Fruit fly (Drosophila melanogaster) whole organism, embryonic: ENCODE measurements around the gene CG6163.

Experiments used
- Asciz ChIP-seq: fragments of 200-800 bp; sonication (Bioruptor generic); optimal IDR thresholded peaks from 2 replicates; lab custom pipeline; 2017; ENCODE audit warnings: missing biosample characterization, mild to moderate bottlenecking, missing genetic modification characterization, missing genetic modification reagents
- Atf3 ChIP-seq: fragments of 200-800 bp; sonication (Bioruptor generic); optimal IDR thresholded peaks from 3 replicates; lab custom pipeline; 2016; ENCODE audit warnings: missing biosample characterization, missing genetic modification characterization
- Awh ChIP-seq: fragments of 200-800 bp; sonication (Bioruptor generic); IDR thresholded peaks from 2 replicates; pipeline ENCODE4, ENCODE4 v1.3.6; 2022; ENCODE audit warnings: missing biosample characterization, missing genetic modification characterization
- CG10147 ChIP-seq: fragments of 200-800 bp; sonication (Bioruptor generic); optimal IDR thresholded peaks from 2 replicates; lab custom pipeline; 2019; ENCODE audit warnings: missing biosample characterization, mild to moderate bottlenecking, missing genetic modification characterization, moderate library complexity
- CG10565 ChIP-seq: fragments of 200-800 bp; sonication (Bioruptor generic); optimal IDR thresholded peaks from 3 replicates; lab custom pipeline; 2016; ENCODE audit warnings: missing biosample characterization, mild to moderate bottlenecking, missing genetic modification characterization
- CG11560 ChIP-seq: fragments of 200-800 bp; sonication (Bioruptor generic); IDR thresholded peaks from 3 replicates; pipeline ENCODE4 v1.3.6; 2022; ENCODE audit warnings: missing biosample characterization, missing genetic modification characterization
- CG11696 ChIP-seq: fragments of 200-800 bp; sonication (Bioruptor generic); IDR thresholded peaks from 2 replicates; pipeline ENCODE4 v1.3.6; 2022; ENCODE audit warnings: missing biosample characterization, missing genetic modification characterization
- CG13775 ChIP-seq: fragments of 200-800 bp; sonication (Bioruptor generic); optimal IDR thresholded peaks from 3 replicates; lab custom pipeline; 2017; ENCODE audit warnings: missing biosample characterization, mild to moderate bottlenecking, missing genetic modification characterization
- CG17385 ChIP-seq: fragments of 200-800 bp; sonication (Bioruptor generic); optimal IDR thresholded peaks from 3 replicates; lab custom pipeline; 2018; ENCODE audit warnings: missing biosample characterization, mild to moderate bottlenecking, missing genetic modification characterization
- CG17829 ChIP-seq: fragments of 200-800 bp; optimal IDR thresholded peaks from 2 replicates; lab custom pipeline; 2019; ENCODE audit warnings: missing biosample characterization, mild to moderate bottlenecking, missing genetic modification characterization, moderate library complexity
- CG18262 ChIP-seq: fragments of 200-800 bp; optimal IDR thresholded peaks from 3 replicates; lab custom pipeline; 2019; ENCODE audit warnings: missing biosample characterization, mild to moderate bottlenecking, missing genetic modification characterization, moderate library complexity
- CG18599 ChIP-seq: fragments of 200-800 bp; sonication (Bioruptor generic); optimal IDR thresholded peaks from 3 replicates; lab custom pipeline; 2017; ENCODE audit warnings: missing biosample characterization, missing genetic modification characterization, mild to moderate bottlenecking, moderate library complexity, missing genetic modification reagents
- CG18619 ChIP-seq: fragments of 200-800 bp; sonication (Bioruptor generic); optimal IDR thresholded peaks from 3 replicates; lab custom pipeline; 2017; ENCODE audit warnings: missing biosample characterization, mild to moderate bottlenecking, missing genetic modification characterization
- CG3281 ChIP-seq: fragments of 200-800 bp; sonication (Bioruptor generic); optimal IDR thresholded peaks from 3 replicates; lab custom pipeline; 2017; ENCODE audit warnings: missing biosample characterization, mild to moderate bottlenecking, missing genetic modification characterization
- CG4360 ChIP-seq: fragments of 200-800 bp; sonication (Bioruptor generic); IDR thresholded peaks from 2 replicates; pipeline ENCODE4 v1.3.6; 2022; ENCODE audit warnings: missing biosample characterization, missing genetic modification characterization
- CG6689 ChIP-seq: fragments of 200-800 bp; sonication (Bioruptor generic); IDR thresholded peaks from 2 replicates; pipeline ENCODE4 v1.3.6; 2022; ENCODE audit warnings: missing biosample characterization, missing genetic modification characterization
- CG6854 ChIP-seq: fragments of 200-800 bp; sonication (Bioruptor generic); optimal IDR thresholded peaks from 3 replicates; lab custom pipeline; 2017; ENCODE audit warnings: missing biosample characterization, mild to moderate bottlenecking, missing genetic modification characterization
- CG7271 ChIP-seq: fragments of 200-800 bp; sonication (Bioruptor generic); optimal IDR thresholded peaks from 2 replicates; lab custom pipeline; 2018; ENCODE audit warnings: missing biosample characterization, mild to moderate bottlenecking, missing genetic modification characterization, moderate library complexity
- CG8924 ChIP-seq: fragments of 200-800 bp; optimal IDR thresholded peaks from 3 replicates; lab custom pipeline; 2019; ENCODE audit warnings: missing biosample characterization, mild to moderate bottlenecking, missing genetic modification characterization, moderate library complexity
- CG9437 ChIP-seq: fragments of 200-800 bp; sonication (Bioruptor generic); optimal IDR thresholded peaks from 2 replicates; lab custom pipeline; 2018; ENCODE audit warnings: missing biosample characterization, mild to moderate bottlenecking, missing genetic modification characterization
- CG9727 ChIP-seq: fragments of 200-800 bp; sonication (Bioruptor generic); optimal IDR thresholded peaks from 3 replicates; lab custom pipeline; 2017; ENCODE audit warnings: missing biosample characterization, mild to moderate bottlenecking, missing genetic modification characterization
- CG9817 ChIP-seq: fragments of 200-800 bp; sonication (Bioruptor generic); optimal IDR thresholded peaks from 2 replicates; lab custom pipeline; 2018; ENCODE audit warnings: missing biosample characterization, mild to moderate bottlenecking, missing genetic modification characterization, moderate library complexity
- Dek ChIP-seq: fragments of 200-800 bp; sonication (Bioruptor generic); optimal IDR thresholded peaks from 3 replicates; lab custom pipeline; 2019; ENCODE audit warnings: missing biosample characterization, mild to moderate bottlenecking, missing genetic modification characterization, moderate library complexity
- Dref ChIP-seq: fragments of 200-800 bp; sonication (Bioruptor generic); IDR thresholded peaks from 2 replicates; pipeline ENCODE4 v1.3.6; 2022; ENCODE audit warnings: missing biosample characterization, missing genetic modification characterization
- HLHmδ ChIP-seq: fragments of 200-800 bp; sonication (Bioruptor generic); optimal IDR thresholded peaks from 2 replicates; lab custom pipeline; 2018; ENCODE audit warnings: missing biosample characterization, mild to moderate bottlenecking, missing genetic modification characterization, moderate library complexity
- Hey ChIP-seq: fragments of 200-800 bp; sonication (Bioruptor generic); optimal IDR thresholded peaks from 3 replicates; lab custom pipeline; 2018; ENCODE audit warnings: missing biosample characterization, mild to moderate bottlenecking, missing genetic modification characterization
- NFAT ChIP-seq: fragments of 200-800 bp; sonication (Bioruptor generic); IDR thresholded peaks from 2 replicates; pipeline ENCODE4 v1.3.6; 2022; ENCODE audit warnings: missing biosample characterization, missing genetic modification characterization
- NfI ChIP-seq: fragments of 200-800 bp; sonication (Bioruptor generic); optimal IDR thresholded peaks from 3 replicates; lab custom pipeline; 2018; ENCODE audit warnings: missing biosample characterization, mild to moderate bottlenecking, missing genetic modification characterization, moderate library complexity
- Oli ChIP-seq: fragments of 200-800 bp; sonication (Bioruptor generic); optimal IDR thresholded peaks from 2 replicates; lab custom pipeline; 2018; ENCODE audit warnings: missing biosample characterization, mild to moderate bottlenecking, missing genetic modification characterization, moderate library complexity
- Poxn ChIP-seq: fragments of 200-800 bp; sonication (Bioruptor generic); IDR thresholded peaks from 2 replicates; pipeline ENCODE4 v1.3.6; 2022; ENCODE audit warnings: missing biosample characterization, missing genetic modification characterization
- Xrp1 ChIP-seq: fragments of 200-800 bp; sonication (Bioruptor generic); IDR thresholded peaks from 2 replicates; pipeline ENCODE4 v1.3.6; 2022; ENCODE audit warnings: missing biosample characterization, missing genetic modification characterization
- bigmax ChIP-seq: fragments of 200-800 bp; sonication (Bioruptor generic); optimal IDR thresholded peaks from 2 replicates; lab custom pipeline; 2018; ENCODE audit warnings: missing biosample characterization, mild to moderate bottlenecking, missing genetic modification characterization
- ci ChIP-seq: fragments of 200-800 bp; sonication (Bioruptor generic); IDR thresholded peaks from 3 replicates; pipeline ENCODE4 v1.3.6; 2022; ENCODE audit warnings: missing biosample characterization, missing genetic modification characterization
- da ChIP-seq: fragments of 200-800 bp; sonication (Bioruptor generic); optimal IDR thresholded peaks from 2 replicates; lab custom pipeline; 2016; ENCODE audit warnings: missing biosample characterization, missing genetic modification characterization
- dmrt11E ChIP-seq: fragments of 200-800 bp; sonication (Bioruptor generic); optimal IDR thresholded peaks from 3 replicates; lab custom pipeline; 2018; ENCODE audit warnings: missing biosample characterization, mild to moderate bottlenecking, missing genetic modification characterization, moderate library complexity
- grau ChIP-seq: fragments of 200-800 bp; optimal IDR thresholded peaks from 3 replicates; lab custom pipeline; 2019; ENCODE audit warnings: missing biosample characterization, mild to moderate bottlenecking, missing genetic modification characterization, moderate library complexity
- hbn ChIP-seq: fragments of 200-800 bp; sonication (Bioruptor generic); IDR thresholded peaks from 2 replicates; pipeline ENCODE4 v1.3.6; 2022; ENCODE audit warnings: missing biosample characterization, missing genetic modification characterization; ENCODE audit not compliant: partially characterized antibody
- ind ChIP-seq: fragments of 200-800 bp; sonication (Bioruptor generic); optimal IDR thresholded peaks from 3 replicates; lab custom pipeline; 2016; ENCODE audit warnings: missing biosample characterization, missing genetic modification characterization
- kah ChIP-seq: fragments of 200-800 bp; sonication (Bioruptor generic); optimal IDR thresholded peaks from 2 replicates; lab custom pipeline; 2018; ENCODE audit warnings: missing biosample characterization, mild to moderate bottlenecking, missing genetic modification characterization
- odd ChIP-seq: fragments of 200-800 bp; sonication (Bioruptor generic); optimal IDR thresholded peaks from 2 replicates; lab custom pipeline; 2017; ENCODE audit warnings: missing biosample characterization, mild to moderate bottlenecking, missing genetic modification characterization
- pita ChIP-seq: fragments of 200-800 bp; sonication (Bioruptor generic); optimal IDR thresholded peaks from 2 replicates; lab custom pipeline; 2017; ENCODE audit warnings: missing biosample characterization, mild to moderate bottlenecking, missing genetic modification characterization
- pros ChIP-seq: fragments of 200-800 bp; sonication (Bioruptor generic); optimal IDR thresholded peaks from 3 replicates; lab custom pipeline; 2019; ENCODE audit warnings: missing biosample characterization, mild to moderate bottlenecking, missing genetic modification characterization, moderate library complexity
- scrt ChIP-seq: fragments of 200-800 bp; sonication (Bioruptor generic); optimal IDR thresholded peaks from 2 replicates; lab custom pipeline; 2018; ENCODE audit warnings: missing biosample characterization, mild to moderate bottlenecking, missing genetic modification characterization, moderate library complexity
- sisA ChIP-seq: fragments of 200-800 bp; sonication (Bioruptor generic); IDR thresholded peaks from 2 replicates; pipeline ENCODE4 v1.3.6; 2022; ENCODE audit warnings: missing biosample characterization, missing genetic modification characterization
- tll ChIP-seq, 2 experiments: fragments of 200-800 bp in 1 of 2; fragments of >200 bp in 1 of 2; sonication (Bioruptor generic) in 1 of 2; optimal IDR thresholded peaks; 2 replicates each; lab custom pipeline; 2017 to 2019; ENCODE audit warnings: missing biosample characterization in 2 of 2, missing genetic modification characterization in 2 of 2, mild to moderate bottlenecking in 1 of 2, moderate library complexity in 1 of 2
- toy ChIP-seq: fragments of 200-800 bp; sonication (Bioruptor generic); IDR thresholded peaks from 2 replicates; pipeline ENCODE4 v1.3.6; 2022; ENCODE audit warnings: missing biosample characterization, missing genetic modification characterization
- trh ChIP-seq: fragments of 200-800 bp; sonication (Bioruptor generic); optimal IDR thresholded peaks from 2 replicates; lab custom pipeline; 2016; ENCODE audit warnings: missing biosample characterization, missing genetic modification characterization
- unpg ChIP-seq: fragments of 200-800 bp; sonication (Bioruptor generic); optimal IDR thresholded peaks from 3 replicates; lab custom pipeline; 2018; ENCODE audit warnings: missing biosample characterization, mild to moderate bottlenecking, missing genetic modification characterization, moderate library complexity
- vvl ChIP-seq: fragments of 200-800 bp; sonication (Bioruptor generic); IDR thresholded peaks from 2 replicates; pipeline ENCODE4 v1.3.6; 2022; ENCODE audit warnings: missing biosample characterization, missing genetic modification characterization

CG6163 gene

dm6 chr3L:11398484-11399088 is 33.9 kb upstream of the CG6163 start (continued):
- TF ChIP-seq CG18619 (GFP tag; lab: Kevin White, UChicago), result peak; percentile 41
- TF ChIP-seq trh (GFP tag; lab: Kevin White, UChicago), result peak; percentile 5
- no peak for TF ChIP-seq Poxn (GFP tag; lab: Robert Waterston, UW)
- TF ChIP-seq CG10565 (GFP tag; lab: Kevin White, UChicago), result no peak
- no peak for TF ChIP-seq pros
- no peak for TF ChIP-seq CG7271 (tag; lab: Kevin White, UChicago)
- TF ChIP-seq pita (GFP tag; lab: Kevin White, UChicago), result no peak
- TF ChIP-seq Asciz (GFP tag; lab: Kevin White, UChicago), result peak; percentile 50
- peak; percentile 31 for TF ChIP-seq odd
- peak; percentile 57 for TF ChIP-seq CG17385
- peak; percentile 3 for TF ChIP-seq Hey (tag; lab: Kevin White, UChicago)
- TF ChIP-seq sisA (GFP tag; lab: Robert Waterston, UW), result 0 out of 2 replicates have a peak, but pooled peaks have one; percentile 28
- peak; percentile 48 for TF ChIP-seq CG10147 (GFP tag; lab: Kevin White, UChicago)
- peak; percentile 46 for TF ChIP-seq Oli (tag; lab: Kevin White, UChicago)
- no peak for TF ChIP-seq CG11560
- TF ChIP-seq scrt (GFP tag; lab: Kevin White, UChicago), result peak; percentile 47
- TF ChIP-seq kah (GFP tag; lab: Kevin White, UChicago), result peak; percentile 15
- peak; percentile 29 for TF ChIP-seq ind (GFP tag; lab: Kevin White, UChicago)
- peak; percentile 86 for TF ChIP-seq CG18262 (tag; lab: Kevin White, UChicago)
- no peak for TF ChIP-seq da (GFP tag; lab: Kevin White, UChicago)
- peak; percentile 60 for TF ChIP-seq CG9437 (GFP tag; lab: Kevin White, UChicago)
- TF ChIP-seq CG8924 (tag; lab: Kevin White, UChicago), result peak; percentile 77
- no peak for TF ChIP-seq Awh (GFP tag; lab: Robert Waterston, UW)
- TF ChIP-seq ci, result 0 out of 3 replicates have a peak, but pooled peaks have one; percentile 53
- no peak for TF ChIP-seq toy
- TF ChIP-seq CG13775 (GFP tag; lab: Kevin White, UChicago), result peak; percentile 34
- peak; percentile 60 for TF ChIP-seq vvl (GFP tag; lab: Robert Waterston, UW)
- peak; percentile 87 for TF ChIP-seq CG17829
- TF ChIP-seq unpg (GFP tag; lab: Kevin White, UChicago), result peak; percentile 77
- TF ChIP-seq CG9817 (tag; lab: Kevin White, UChicago), result peak; percentile 45
- TF ChIP-seq CG18599 (GFP tag; lab: Kevin White, UChicago), result peak; percentile 62
- TF ChIP-seq tll (GFP tag; optimal IDR thresholded peaks at IDR 0.05; lab: Kevin White, UChicago), result no peak
- TF ChIP-seq Dref (GFP tag; lab: Robert Waterston, UW), result no peak
- TF ChIP-seq CG11696 (GFP tag; lab: Robert Waterston, UW), result no peak
- TF ChIP-seq hbn (GFP tag; lab: Robert Waterston, UW), result no peak
- peak; percentile 84 for TF ChIP-seq CG9727
- no peak for TF ChIP-seq Atf3
- TF ChIP-seq Dek, result peak; percentile 56
- TF ChIP-seq Xrp1 (GFP tag; lab: Robert Waterston, UW), result peak; percentile 74
- TF ChIP-seq CG6689, result peak; percentile 59
- TF ChIP-seq CG6854 (GFP tag; lab: Kevin White, UChicago), result peak; percentile 1
- TF ChIP-seq HLHmδ (GFP tag; lab: Kevin White, UChicago), result no peak
- peak; percentile 69 for TF ChIP-seq grau (tag; lab: Kevin White, UChicago)
- no peak for TF ChIP-seq bigmax
- peak; percentile 63 for TF ChIP-seq dmrt11E (tag; lab: Kevin White, UChicago)
- no peak for TF ChIP-seq NfI
- no peak for TF ChIP-seq NFAT (GFP tag; lab: Robert Waterston, UW)
- TF ChIP-seq CG4360 (GFP tag; lab: Robert Waterston, UW), result peak; percentile 60; the same call in 1 of the 2 replicates
- TF ChIP-seq CG3281 (GFP tag; lab: Kevin White, UChicago), result peak; percentile 49
